Worm (Caenorhabditis elegans) whole organism, mixed stage, embryonic: ENCODE results near the gene gei-6.
A peak's percentile ranks its signal among the peaks of the same experiment; 100 is the strongest.

ENCODE experiments used
- M03D4.4 ChIP-seq: sonication (generic microtip); optimal IDR thresholded peaks from 2 replicates; lab custom pipeline; 2017; ENCODE audit warnings: mild to moderate bottlenecking, missing genetic modification characterization, missing compliant biosample characterization
- bed-3 ChIP-seq: fragments of 200-800 bp; sonication (Bioruptor generic); optimal IDR thresholded peaks from 3 replicates; lab custom pipeline; 2018; ENCODE audit warnings: mild to moderate bottlenecking, missing genetic modification characterization, moderate library complexity, missing compliant biosample characterization
- blmp-1 ChIP-seq: fragments of 150-350 bp; optimal IDR thresholded peaks from 2 replicates; lab custom pipeline; 2014; ENCODE audit warnings: missing biosample characterization, missing genetic modification characterization
- ceh-39 ChIP-seq: fragments of 150-350 bp; optimal IDR thresholded peaks from 2 replicates; lab custom pipeline; 2014; ENCODE audit warnings: missing biosample characterization, missing genetic modification characterization
- ceh-43 ChIP-seq: fragments of 200-800 bp; sonication (Bioruptor generic); optimal IDR thresholded peaks from 2 replicates; lab custom pipeline; 2018; ENCODE audit warnings: mild to moderate bottlenecking, missing genetic modification characterization, moderate library complexity, missing compliant biosample characterization
- ceh-83 ChIP-seq: fragments of 200-800 bp; sonication (Bioruptor generic); optimal IDR thresholded peaks from 2 replicates; lab custom pipeline; 2018; ENCODE audit warnings: mild to moderate bottlenecking, missing genetic modification characterization, missing compliant biosample characterization
- ces-1 ChIP-seq: fragments of 150-350 bp; optimal IDR thresholded peaks from 2 replicates; lab custom pipeline; 2014; ENCODE audit warnings: missing biosample characterization, missing genetic modification reagents, missing genetic modification characterization
- cnd-1 ChIP-seq: fragments of 200-800 bp; sonication (Bioruptor generic); optimal IDR thresholded peaks from 2 replicates; lab custom pipeline; 2018; ENCODE audit warnings: mild to moderate bottlenecking, missing genetic modification characterization, missing compliant biosample characterization
- drap-1 ChIP-seq: fragments of 200-800 bp; sonication (Bioruptor generic); optimal IDR thresholded peaks from 3 replicates; lab custom pipeline; 2018; ENCODE audit warnings: mild to moderate bottlenecking, missing genetic modification characterization, missing compliant biosample characterization
- elt-1 ChIP-seq: sonication (generic microtip); optimal IDR thresholded peaks from 2 replicates; lab custom pipeline; 2017; ENCODE audit warnings: missing genetic modification characterization, mild to moderate bottlenecking, missing compliant biosample characterization, antibody characterized with exemption, moderate library complexity, borderline replicate concordance; ENCODE audit not compliant: insufficient read depth
- elt-3 ChIP-seq: fragments of 150-350 bp; optimal IDR thresholded peaks from 2 replicates; lab custom pipeline; 2014; ENCODE audit warnings: missing biosample characterization, missing genetic modification characterization
- flh-1 ChIP-seq: fragments of 200-800 bp; sonication (Bioruptor generic); optimal IDR thresholded peaks from 2 replicates; lab custom pipeline; 2018; ENCODE audit warnings: mild to moderate bottlenecking, missing genetic modification characterization, moderate library complexity, missing compliant biosample characterization
- ham-2 ChIP-seq: fragments of 200-800 bp; sonication (Bioruptor generic); optimal IDR thresholded peaks from 2 replicates; lab custom pipeline; 2018; ENCODE audit warnings: mild to moderate bottlenecking, missing genetic modification characterization, missing compliant biosample characterization
- hlh-1 ChIP-seq: fragments of 150-350 bp; optimal IDR thresholded peaks from 2 replicates; lab custom pipeline; 2014; ENCODE audit warnings: missing biosample characterization, missing genetic modification reagents, missing genetic modification characterization
- lin-13 ChIP-seq: fragments of 150-350 bp; optimal IDR thresholded peaks from 2 replicates; lab custom pipeline; 2014; ENCODE audit warnings: missing biosample characterization, missing genetic modification characterization
- lin-32 ChIP-seq: fragments of 200-800 bp; sonication (Bioruptor generic); optimal IDR thresholded peaks from 2 replicates; lab custom pipeline; 2018; ENCODE audit warnings: mild to moderate bottlenecking, missing genetic modification characterization, missing compliant biosample characterization
- lsy-2 ChIP-seq: fragments of 150-350 bp; optimal IDR thresholded peaks from 2 replicates; lab custom pipeline; 2014; ENCODE audit warnings: missing biosample characterization, missing genetic modification characterization
- mab-5 ChIP-seq: fragments of 150-350 bp; optimal IDR thresholded peaks from 2 replicates; lab custom pipeline; 2014; ENCODE audit warnings: missing biosample characterization, missing genetic modification characterization
- mep-1 ChIP-seq: fragments of 150-350 bp; optimal IDR thresholded peaks from 2 replicates; lab custom pipeline; 2017; ENCODE audit warnings: missing biosample characterization, missing genetic modification reagents, missing genetic modification characterization, inconsistent platforms
- mls-2 ChIP-seq: sonication (generic microtip); optimal IDR thresholded peaks from 2 replicates; lab custom pipeline; 2016; ENCODE audit warnings: mild to moderate bottlenecking, missing genetic modification characterization, moderate library complexity, missing compliant biosample characterization
- nhr-12 ChIP-seq: fragments of 150-350 bp; optimal IDR thresholded peaks from 2 replicates; lab custom pipeline; 2014; ENCODE audit warnings: missing biosample characterization, missing genetic modification characterization
- nhr-2 ChIP-seq: fragments of 150-350 bp; optimal IDR thresholded peaks from 2 replicates; lab custom pipeline; 2014; ENCODE audit warnings: missing biosample characterization, missing genetic modification characterization
- nhr-237 ChIP-seq: fragments of 150-350 bp; optimal IDR thresholded peaks from 2 replicates; lab custom pipeline; 2014; ENCODE audit warnings: missing biosample characterization, missing genetic modification characterization
- nhr-28 ChIP-seq: fragments of 150-350 bp; optimal IDR thresholded peaks from 2 replicates; lab custom pipeline; 2014; ENCODE audit warnings: missing biosample characterization, missing genetic modification characterization
- nhr-76 ChIP-seq: sonication (generic microtip); optimal IDR thresholded peaks from 2 replicates; lab custom pipeline; 2017; ENCODE audit warnings: missing biosample characterization, missing genetic modification characterization
- pha-4 ChIP-seq: fragments of 150-350 bp; optimal IDR thresholded peaks from 2 replicates; lab custom pipeline; 2018; ENCODE audit warnings: missing biosample characterization, missing genetic modification reagents, missing genetic modification characterization
- snpc-4 ChIP-seq: fragments of 150-350 bp; optimal IDR thresholded peaks from 2 replicates; lab custom pipeline; 2014; ENCODE audit warnings: missing biosample characterization, missing genetic modification characterization
- sptf-1 ChIP-seq: sonication (generic microtip); optimal IDR thresholded peaks from 2 replicates; lab custom pipeline; 2017; ENCODE audit warnings: mild to moderate bottlenecking, missing genetic modification characterization, moderate library complexity, missing compliant biosample characterization
- tbx-8 ChIP-seq: fragments of 200-800 bp; sonication (Bioruptor generic); optimal IDR thresholded peaks from 2 replicates; lab custom pipeline; 2018; ENCODE audit warnings: mild to moderate bottlenecking, missing genetic modification characterization, moderate library complexity, missing compliant biosample characterization
- unc-120 ChIP-seq: sonication (generic microtip); optimal IDR thresholded peaks from 2 replicates; lab custom pipeline; 2017; ENCODE audit warnings: missing genetic modification characterization, missing compliant biosample characterization; ENCODE audit not compliant: poor library complexity, severe bottlenecking
- unc-39 ChIP-seq: fragments of 150-350 bp; optimal IDR thresholded peaks from 2 replicates; lab custom pipeline; 2014; ENCODE audit warnings: missing biosample characterization, missing genetic modification characterization
- ztf-11 ChIP-seq: fragments of 150-350 bp; optimal IDR thresholded peaks from 2 replicates; lab custom pipeline; 2014; ENCODE audit warnings: missing biosample characterization, missing genetic modification characterization

gei-6 gene

ce11 chrV:7248227-7248953 lies 17.7 kb upstream of the gei-6 start:
- TF ChIP-seq ztf-11 (no peak), unc-120 (no peak), nhr-2 (tag; lab: Kevin White, UChicago) (no peak), cnd-1 (tag; lab: Kevin White, UChicago) (no peak), ces-1 (GFP tag; lab: Kevin White, UChicago) (no peak), mab-5 (no peak), nhr-28 (no peak), nhr-76 (tag; lab: Kevin White, UChicago) (no peak), blmp-1 (tag; lab: Kevin White, UChicago) (no peak), ceh-83 (GFP tag; lab: Kevin White, UChicago) (no peak), M03D4.4 (no peak), nhr-12 (no peak), elt-3 (tag; lab: Kevin White, UChicago) (no peak), lin-13 (tag; lab: Kevin White, UChicago) (no peak), lin-32 (GFP tag; lab: Kevin White, UChicago) (no peak), lsy-2 (tag; lab: Kevin White, UChicago) (no peak), snpc-4 (tag; lab: Kevin White, UChicago) (no peak), bed-3 (GFP tag; lab: Kevin White, UChicago) (no peak), sptf-1 (no peak)

- TF ChIP-seq nhr-12 (no peak), M03D4.4 (no peak), ham-2 (GFP tag; lab: Kevin White, UChicago) (peak; percentile 34), ces-1 (GFP tag; lab: Kevin White, UChicago) (no peak)
Measured at ce11 chrV:7246951-7247350, 16.3 kb upstream of the gei-6 start, which contains the start of gene C05C8.7. TSS of gene C05C8.7 (minus strand) at chrV:7247050.

ce11 chrV:7239471-7239870 lies 8.8 kb upstream of the gei-6 start, which contains the start of gene C05C8.1:
TSS of gene C05C8.1 (plus strand) at chrV:7239771.
- no peak for TF ChIP-seq nhr-28
- no peak for TF ChIP-seq ceh-39 (tag; lab: Kevin White, UChicago)
- no peak for TF ChIP-seq tbx-8
- TF ChIP-seq sptf-1: no peak
- no peak for TF ChIP-seq ces-1 (GFP tag; lab: Kevin White, UChicago)
- no peak for TF ChIP-seq mab-5
- no peak for TF ChIP-seq snpc-4 (tag; lab: Kevin White, UChicago)
- no peak for TF ChIP-seq nhr-237 (tag; lab: Kevin White, UChicago)
- TF ChIP-seq bed-3 (GFP tag; lab: Kevin White, UChicago): no peak
- TF ChIP-seq lsy-2 (tag; lab: Kevin White, UChicago): no peak
- no peak for TF ChIP-seq nhr-2 (tag; lab: Kevin White, UChicago)
- no peak for TF ChIP-seq unc-39 (tag; lab: Kevin White, UChicago)
- TF ChIP-seq cnd-1 (tag; lab: Kevin White, UChicago): no peak
- no peak for TF ChIP-seq ztf-11

- TF ChIP-seq nhr-237 (tag; lab: Kevin White, UChicago) (peak; percentile 82), unc-120 (peak; percentile 93), nhr-28 (no peak), tbx-8 (no peak), ceh-43 (GFP tag; lab: Kevin White, UChicago) (no peak), ces-1 (GFP tag; lab: Kevin White, UChicago) (peak; percentile 73), unc-39 (tag; lab: Kevin White, UChicago) (no peak), lin-32 (GFP tag; lab: Kevin White, UChicago) (no peak), nhr-12 (no peak), mep-1 (tag; lab: Kevin White, UChicago) (peak; percentile 64), ceh-39 (tag; lab: Kevin White, UChicago) (peak; percentile 62), hlh-1 (peak; percentile 21), mls-2 (tag; lab: Kevin White, UChicago) (no peak), snpc-4 (tag; lab: Kevin White, UChicago) (no peak), flh-1 (no peak), pha-4 (peak; percentile 42), lin-13 (tag; lab: Kevin White, UChicago) (peak; percentile 33), cnd-1 (tag; lab: Kevin White, UChicago) (no peak), lsy-2 (tag; lab: Kevin White, UChicago) (peak; percentile 76), ztf-11 (no peak), elt-3 (tag; lab: Kevin White, UChicago) (no peak), blmp-1 (tag; lab: Kevin White, UChicago) (no peak), ham-2 (GFP tag; lab: Kevin White, UChicago) (no peak), drap-1 (GFP tag; lab: Kevin White, UChicago) (no peak), mab-5 (peak; percentile 10), nhr-2 (tag; lab: Kevin White, UChicago) (peak; percentile 9), nhr-76 (tag; lab: Kevin White, UChicago) (no peak)
Measured at ce11 chrV:7237133-7237532, 6.5 kb upstream of the gei-6 start, which contains the start of gene hyls-1. TSS of gene hyls-1 (plus strand) at chrV:7237381.

- TF ChIP-seq mab-5 (no peak), elt-1 (no peak), nhr-2 (tag; lab: Kevin White, UChicago) (no peak), cnd-1 (tag; lab: Kevin White, UChicago) (no peak), elt-3 (tag; lab: Kevin White, UChicago) (no peak), nhr-237 (tag; lab: Kevin White, UChicago) (no peak), tbx-8 (no peak)
Measured at ce11 chrV:7237094-7237132, 6.3 kb upstream of the gei-6 start, which contains the start of gene hpo-9. TSS of gene hpo-9 (minus strand) at chrV:7237130.
